Fruit fly (Drosophila melanogaster) whole organism, pupa: ENCODE data around the gene CG31792.

Experiments used
- CG10348 ChIP-seq: fragments of 200-800 bp; sonication (Bioruptor generic); IDR thresholded peaks from 2 replicates; pipeline ENCODE4 v1.3.6; 2022; ENCODE audit warnings: missing biosample characterization, missing genetic modification characterization
- CG13204 ChIP-seq: fragments of 200-800 bp; sonication (Bioruptor generic); optimal IDR thresholded peaks from 2 replicates; lab custom pipeline; 2018; ENCODE audit warnings: missing biosample characterization, mild to moderate bottlenecking, missing genetic modification characterization, moderate library complexity
- CG14655 ChIP-seq: fragments of 200-800 bp; sonication (Bioruptor generic); optimal IDR thresholded peaks from 3 replicates; lab custom pipeline; 2017; ENCODE audit warnings: mild to moderate bottlenecking, missing biosample characterization, missing genetic modification reagents, missing genetic modification characterization
- CG17806 ChIP-seq: fragments of 200-800 bp; sonication (Bioruptor generic); optimal IDR thresholded peaks from 2 replicates; lab custom pipeline; 2018; ENCODE audit warnings: missing biosample characterization, mild to moderate bottlenecking, missing genetic modification characterization, moderate library complexity
- CG34367 ChIP-seq: fragments of 200-800 bp; sonication (Bioruptor generic); optimal IDR thresholded peaks from 2 replicates; lab custom pipeline; 2018; ENCODE audit warnings: missing biosample characterization, mild to moderate bottlenecking, missing genetic modification characterization
- CG8159 ChIP-seq: fragments of 200-800 bp; sonication (Bioruptor generic); optimal IDR thresholded peaks from 3 replicates; lab custom pipeline; 2018; ENCODE audit warnings: missing biosample characterization, mild to moderate bottlenecking, missing genetic modification characterization, moderate library complexity
- CG9948 ChIP-seq: fragments of 200-800 bp; sonication (Bioruptor generic); optimal IDR thresholded peaks from 2 replicates; lab custom pipeline; 2018; ENCODE audit warnings: missing biosample characterization, mild to moderate bottlenecking, missing genetic modification characterization, moderate library complexity
- D1 ChIP-seq: fragments of 200-800 bp; sonication (Bioruptor generic); optimal IDR thresholded peaks from 2 replicates; lab custom pipeline; 2018; ENCODE audit warnings: missing biosample characterization, mild to moderate bottlenecking, missing genetic modification characterization, moderate library complexity
- EcR ChIP-seq: fragments of 200-800 bp; sonication (Bioruptor generic); optimal IDR thresholded peaks from 3 replicates; lab custom pipeline; 2019; ENCODE audit warnings: missing biosample characterization, missing genetic modification characterization, mild to moderate bottlenecking, moderate library complexity, missing genetic modification reagents
- Ets98B ChIP-seq: fragments of 200-800 bp; sonication (Bioruptor generic); IDR thresholded peaks from 2 replicates; pipeline ENCODE4 v1.3.6; 2022; ENCODE audit warnings: missing biosample characterization, missing genetic modification characterization
- Pif1A ChIP-seq: fragments of 200-800 bp; sonication (Bioruptor generic); optimal IDR thresholded peaks from 3 replicates; lab custom pipeline; 2016; ENCODE audit warnings: missing biosample characterization, missing genetic modification characterization
- Pif1B ChIP-seq: fragments of 200-800 bp; sonication (Bioruptor generic); optimal IDR thresholded peaks from 3 replicates; lab custom pipeline; 2016; ENCODE audit warnings: missing biosample characterization, missing genetic modification characterization
- fd96Ca ChIP-seq: fragments of 200-800 bp; sonication (Bioruptor generic); IDR thresholded peaks from 3 replicates; pipeline ENCODE4 v1.3.6; 2022; ENCODE audit warnings: missing biosample characterization, missing genetic modification characterization
- gl ChIP-seq: fragments of 200-800 bp; sonication (Bioruptor generic); optimal IDR thresholded peaks from 2 replicates; lab custom pipeline; 2018; ENCODE audit warnings: missing biosample characterization, mild to moderate bottlenecking, missing genetic modification characterization

- TF ChIP-seq CG14655 (GFP tag; lab: Kevin White, UChicago) (no peak), EcR (GFP tag; lab: Kevin White, UChicago) (no peak), CG34367 (tag; lab: Kevin White, UChicago) (peak; percentile 61), CG8159 (peak; percentile 75), CG10348 (no peak), CG13204 (no peak), fd96Ca (GFP tag; lab: Robert Waterston, UW) (peak; percentile 45; the same call in 1 of the 3 replicates), CG17806 (tag; lab: Kevin White, UChicago) (peak; percentile 78), gl (tag; lab: Kevin White, UChicago) (peak; percentile 39), Ets98B (GFP tag; lab: Robert Waterston, UW) (peak; percentile 78), Pif1B (GFP tag; lab: Kevin White, UChicago) (no peak), Pif1A (GFP tag; lab: Kevin White, UChicago) (no peak), D1 (tag; lab: Kevin White, UChicago) (no peak), CG9948 (tag; lab: Kevin White, UChicago) (peak; percentile 74)
These were observed 54.4 kb downstream of the CG31792 start, which contains the start of gene Rpn3 for dm6 chr2L:19051534-19052100.
